Worm (Caenorhabditis elegans) whole organism, L4 larva: ENCODE data around the gene tag-234.

Experiments used
- D1046.2 ChIP-seq: fragments of 200-800 bp; sonication (Bioruptor generic); IDR thresholded peaks from 2 replicates; pipeline ENCODE4 v1.3.6; 2022; ENCODE audit warnings: missing genetic modification characterization, missing compliant biosample characterization
- F10B5.3 ChIP-seq: sonication (generic microtip); optimal IDR thresholded peaks from 2 replicates; lab custom pipeline; 2016; ENCODE audit warnings: mild to moderate bottlenecking, missing genetic modification characterization, missing compliant biosample characterization
- F37D6.2 ChIP-seq: sonication (generic microtip); optimal IDR thresholded peaks from 2 replicates; lab custom pipeline; 2016; ENCODE audit warnings: mild to moderate bottlenecking, missing genetic modification characterization, missing compliant biosample characterization
- F49E8.2 ChIP-seq: sonication (generic microtip); optimal IDR thresholded peaks from 2 replicates; lab custom pipeline; 2016; ENCODE audit warnings: missing compliant biosample characterization, mild to moderate bottlenecking, missing genetic modification characterization, borderline replicate concordance
- R02D3.7 ChIP-seq: fragments of 150-350 bp; sonication (generic microtip); optimal IDR thresholded peaks from 3 replicates; lab custom pipeline; 2014; ENCODE audit warnings: missing biosample characterization, missing genetic modification characterization
- T26A8.4 ChIP-seq: fragments of 200-800 bp; sonication (Bioruptor generic); IDR thresholded peaks from 2 replicates; pipeline ENCODE4 v1.3.6; 2022; ENCODE audit warnings: missing genetic modification characterization, missing compliant biosample characterization
- ZK337.2 ChIP-seq: fragments of 200-800 bp; sonication (Bioruptor generic); IDR thresholded peaks from 2 replicates; pipeline ENCODE4 v1.3.6; 2022; ENCODE audit warnings: missing genetic modification reagents, missing genetic modification characterization, missing compliant biosample characterization
- arid-1 ChIP-seq: fragments of 200-800 bp; sonication (Bioruptor generic); conservative IDR thresholded peaks from 2 replicates; pipeline ENCODE4 v1.3.6; 2022; ENCODE audit warnings: missing genetic modification reagents, missing genetic modification characterization, missing compliant biosample characterization
- attf-4 ChIP-seq: sonication (generic microtip); optimal IDR thresholded peaks from 3 replicates; lab custom pipeline; 2017; ENCODE audit warnings: missing biosample characterization, missing genetic modification characterization
- ceh-28 ChIP-seq: fragments of 150-350 bp; optimal IDR thresholded peaks from 2 replicates; lab custom pipeline; 2014; ENCODE audit warnings: missing biosample characterization, missing genetic modification reagents, missing genetic modification characterization
- ceh-44 ChIP-seq: fragments of 200-800 bp; sonication (Bioruptor generic); IDR thresholded peaks from 2 replicates; pipeline ENCODE4 v1.3.6; 2022; ENCODE audit warnings: missing genetic modification reagents, missing genetic modification characterization, missing compliant biosample characterization
- ceh-82 ChIP-seq: sonication (generic microtip); optimal IDR thresholded peaks from 2 replicates; lab custom pipeline; 2017; ENCODE audit warnings: missing biosample characterization, missing genetic modification characterization
- ces-1 ChIP-seq: fragments of 150-350 bp; sonication (generic microtip); optimal IDR thresholded peaks from 4 replicates; lab custom pipeline; 2014; ENCODE audit warnings: missing biosample characterization, missing genetic modification reagents, missing genetic modification characterization
- ctbp-1 ChIP-seq: fragments of 200-800 bp; sonication (Bioruptor generic); IDR thresholded peaks from 2 replicates; pipeline ENCODE4 v1.3.6; 2022; ENCODE audit warnings: missing genetic modification reagents, missing genetic modification characterization, missing compliant biosample characterization
- daf-16 ChIP-seq, 3 experiments: sonication (generic microtip); optimal IDR thresholded peaks; 2 replicates each; lab custom pipeline; 2016 to 2017; ENCODE audit warnings: missing genetic modification characterization in 3 of 3, missing genetic modification reagents in 3 of 3, mild to moderate bottlenecking in 2 of 3, missing compliant biosample characterization in 2 of 3, missing biosample characterization in 1 of 3, moderate library complexity in 1 of 3
- dmd-6 ChIP-seq: fragments of 200-800 bp; sonication (Bioruptor generic); IDR thresholded peaks from 2 replicates; pipeline ENCODE4 v1.3.6; 2022; ENCODE audit warnings: missing genetic modification reagents, missing genetic modification characterization, missing compliant biosample characterization
- dmd-9 ChIP-seq: fragments of 200-800 bp; sonication (Bioruptor generic); IDR thresholded peaks from 2 replicates; pipeline ENCODE4 v1.3.6; 2022; ENCODE audit warnings: missing genetic modification reagents, missing genetic modification characterization, missing compliant biosample characterization
- dpl-1 ChIP-seq: fragments of 150-350 bp; optimal IDR thresholded peaks from 2 replicates; lab custom pipeline; 2014; ENCODE audit warnings: missing biosample characterization, missing genetic modification reagents, missing genetic modification characterization
- dve-1 ChIP-seq: sonication (generic microtip); optimal IDR thresholded peaks from 2 replicates; lab custom pipeline; 2017; ENCODE audit warnings: antibody characterized with exemption, mild to moderate bottlenecking, missing genetic modification characterization, missing compliant biosample characterization; ENCODE audit not compliant: insufficient read depth
- gei-8 ChIP-seq: fragments of 200-800 bp; sonication (Bioruptor generic); optimal IDR thresholded peaks from 2 replicates; lab custom pipeline; 2018; ENCODE audit warnings: mild to moderate bottlenecking, missing genetic modification characterization, missing compliant biosample characterization
- hlh-11 ChIP-seq: fragments of 200-800 bp; sonication (Bioruptor generic); optimal IDR thresholded peaks from 2 replicates; lab custom pipeline; 2018; ENCODE audit warnings: mild to moderate bottlenecking, missing genetic modification characterization, missing compliant biosample characterization
- lin-38 ChIP-seq: fragments of 200-800 bp; sonication (Bioruptor generic); IDR thresholded peaks from 2 replicates; pipeline ENCODE4 v1.3.6; 2022; ENCODE audit warnings: missing genetic modification reagents, missing genetic modification characterization, missing compliant biosample characterization
- lsy-2 ChIP-seq, 2 experiments: fragments of 150-350 bp in 1 of 2; sonication (generic microtip) in 1 of 2; optimal IDR thresholded peaks; 2 replicates each; lab custom pipeline; 2014 to 2017; ENCODE audit warnings: missing biosample characterization in 2 of 2, missing genetic modification characterization in 2 of 2
- madf-9 ChIP-seq: fragments of 200-800 bp; sonication (Bioruptor generic); conservative IDR thresholded peaks from 2 replicates; pipeline ENCODE4 v1.3.6; 2022; ENCODE audit warnings: missing genetic modification reagents, missing genetic modification characterization, missing compliant biosample characterization
- mdt-29 ChIP-seq: fragments of 200-800 bp; sonication (Bioruptor generic); IDR thresholded peaks from 2 replicates; pipeline ENCODE4 v1.3.6; 2022; ENCODE audit warnings: missing genetic modification reagents, missing genetic modification characterization, missing compliant biosample characterization
- mep-1 ChIP-seq: fragments of 150-350 bp; sonication (generic microtip); optimal IDR thresholded peaks from 3 replicates; lab custom pipeline; 2014; ENCODE audit warnings: missing biosample characterization, missing genetic modification characterization
- mes-2 ChIP-seq: sonication (generic microtip); optimal IDR thresholded peaks from 2 replicates; lab custom pipeline; 2016; ENCODE audit warnings: missing genotype, mild to moderate bottlenecking, missing genetic modification characterization, missing compliant biosample characterization; ENCODE audit not compliant: poor library complexity, severe bottlenecking
- nhr-102 ChIP-seq: sonication (generic microtip); optimal IDR thresholded peaks from 2 replicates; lab custom pipeline; 2016; ENCODE audit warnings: mild to moderate bottlenecking, missing genetic modification characterization, moderate library complexity, missing compliant biosample characterization
- nhr-111 ChIP-seq: fragments of 200-800 bp; sonication (Bioruptor generic); optimal IDR thresholded peaks from 2 replicates; lab custom pipeline; 2018; ENCODE audit warnings: mild to moderate bottlenecking, missing genetic modification characterization, missing compliant biosample characterization
- nhr-237 ChIP-seq: sonication (generic microtip); optimal IDR thresholded peaks from 2 replicates; lab custom pipeline; 2017; ENCODE audit warnings: missing biosample characterization, missing genetic modification characterization
- nhr-25 ChIP-seq: sonication (generic microtip); optimal IDR thresholded peaks from 2 replicates; lab custom pipeline; 2017; ENCODE audit warnings: missing genetic modification characterization, mild to moderate bottlenecking, missing compliant biosample characterization, antibody characterized with exemption, moderate library complexity, borderline replicate concordance; ENCODE audit not compliant: insufficient read depth
- nhr-28 ChIP-seq: fragments of 150-350 bp; optimal IDR thresholded peaks from 2 replicates; lab custom pipeline; 2014; ENCODE audit warnings: missing biosample characterization, missing genetic modification characterization
- pha-4 ChIP-seq, 2 experiments: fragments of 150-350 bp in 1 of 2; fragments of 200-800 bp in 1 of 2; sonication (Bioruptor generic) in 1 of 2; IDR thresholded peaks in 1 of 2; optimal IDR thresholded peaks in 1 of 2; 2 replicates each; pipeline versions ENCODE4 v1.3.6 to Lab custom; 2014 to 2022; ENCODE audit warnings: missing genetic modification characterization in 2 of 2, missing genetic modification reagents in 2 of 2, missing biosample characterization in 1 of 2, missing compliant biosample characterization in 1 of 2
- rbr-2 ChIP-seq: sonication (generic microtip); optimal IDR thresholded peaks from 2 replicates; lab custom pipeline; 2016; ENCODE audit warnings: missing genotype, missing genetic modification characterization, missing compliant biosample characterization
- skn-1 ChIP-seq: fragments of 150-350 bp; optimal IDR thresholded peaks from 2 replicates; lab custom pipeline; 2014; ENCODE audit warnings: missing biosample characterization, missing genetic modification characterization
- unc-130 ChIP-seq: sonication (generic microtip); optimal IDR thresholded peaks from 2 replicates; lab custom pipeline; 2016; ENCODE audit warnings: missing genetic modification reagents, missing genetic modification characterization, missing compliant biosample characterization
- unc-62 ChIP-seq, 3 experiments: fragments of 150-350 bp in 1 of 3; sonication (generic microtip); optimal IDR thresholded peaks in 2 of 3; peaks in 1 of 3; 1 replicate in 1 of 3; 2 replicates in 2 of 3; lab custom pipeline; 2014 to 2017; ENCODE audit warnings: missing biosample characterization in 3 of 3, missing genetic modification characterization in 3 of 3, missing genetic modification reagents in 3 of 3, missing genotype in 1 of 3
- vab-7 ChIP-seq: fragments of 200-800 bp; sonication (Bioruptor generic); IDR thresholded peaks from 2 replicates; pipeline ENCODE4 v1.3.6; 2022; ENCODE audit warnings: missing genetic modification reagents, missing genetic modification characterization, missing compliant biosample characterization
- zfp-3 ChIP-seq: fragments of 200-800 bp; sonication (Bioruptor generic); conservative IDR thresholded peaks from 2 replicates; pipeline ENCODE4 v1.3.6; 2022; ENCODE audit warnings: missing genetic modification reagents, missing genetic modification characterization, missing compliant biosample characterization
- zip-11 ChIP-seq: fragments of 200-800 bp; sonication (Bioruptor generic); IDR thresholded peaks from 2 replicates; pipeline ENCODE4 v1.3.6; 2022; ENCODE audit warnings: missing genetic modification characterization, missing compliant biosample characterization
- ztf-11 ChIP-seq: fragments of 150-350 bp; optimal IDR thresholded peaks from 2 replicates; lab custom pipeline; 2014; ENCODE audit warnings: missing biosample characterization, missing genetic modification characterization

tag-234 gene

ce11 chrII:5820282-5820762, 43.7 kb upstream of the tag-234 start, which contains the start of gene ehs-1:
ehs-1 (plus strand) TSS chrII:5820712.
- TF ChIP-seq nhr-102 (tag; lab: Kevin White, UChicago): no peak
- 0 out of 2 replicates have a peak, but pooled peaks have one; percentile 10 for TF ChIP-seq ctbp-1 (GFP tag; lab: Robert Waterston, UW)
- peak in 1 of 2 experiments; percentile 19 for TF ChIP-seq lsy-2 (tag; optimal IDR thresholded peaks at IDR 0.05; lab: Kevin White, UChicago)
- peak; percentile 2 for TF ChIP-seq dpl-1 (GFP tag; lab: Kevin White, UChicago)
- TF ChIP-seq nhr-28: no peak
- TF ChIP-seq, all 104 proteins: peak for 3

ce11 chrII:5827364-5827763, 36.6 kb upstream of the tag-234 start, which contains the start of gene tbc-2:
tbc-2 (minus strand) TSS chrII:5827443.
- TF ChIP-seq unc-130 (GFP tag; lab: Kevin White, UChicago): no peak
- TF ChIP-seq nhr-111: no peak
- peak in 1 of 2 experiments; percentile 51 for TF ChIP-seq unc-62 (GFP tag; optimal IDR thresholded peaks at IDR 0.05 in 1 of 2; lab: Kevin White, UChicago)
- TF ChIP-seq unc-62 (tag; optimal IDR thresholded peaks at IDR 0.05; lab: Kevin White, UChicago): no peak
- TF ChIP-seq skn-1 (tag; lab: Kevin White, UChicago): no peak
- peak; percentile 36 for TF ChIP-seq nhr-28
- no peak for TF ChIP-seq R02D3.7 (tag; lab: Kevin White, UChicago)
- no peak for TF ChIP-seq ceh-28 (tag; lab: Kevin White, UChicago)
- TF ChIP-seq ceh-44 (GFP tag; lab: Robert Waterston, UW): no peak
- TF ChIP-seq, all 104 proteins: peak for 2

DNA sequence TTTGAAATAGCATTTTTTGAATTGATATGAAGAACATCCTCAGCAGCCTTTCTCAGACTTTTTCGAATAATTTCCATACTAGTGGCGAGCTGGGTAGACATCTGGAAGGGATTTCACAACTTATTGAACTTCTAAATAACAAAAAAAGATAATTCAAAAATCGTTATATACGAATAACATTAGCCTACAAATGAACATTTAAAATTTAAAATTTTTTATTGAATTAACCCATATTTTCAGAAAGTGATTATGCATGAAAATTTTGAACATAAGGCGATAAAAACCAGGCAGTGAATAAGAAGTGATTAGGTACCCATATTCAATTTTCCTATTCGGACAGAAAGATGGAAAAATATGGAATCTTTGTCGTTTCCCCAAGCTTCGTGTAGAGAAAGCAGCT, 35.5 kb upstream of the tag-234 start, which contains the start of gene ZK1248.11:
Gene ZK1248.11, minus strand, starts transcription at position 101 of the 400 bp plus-strand sequence.
- TF ChIP-seq gei-8 (no peak), mes-2 (no peak), dve-1 (no peak), nhr-102 (tag; lab: Kevin White, UChicago) (no peak), nhr-237 (tag; lab: Kevin White, UChicago) (no peak), ceh-44 (GFP tag; lab: Robert Waterston, UW) (no peak), dmd-9 (GFP tag; lab: Robert Waterston, UW) (no peak), mep-1 (tag; lab: Kevin White, UChicago) (no peak), mdt-29 (GFP tag; lab: Robert Waterston, UW) (no peak), zip-11 (no peak), ZK337.2 (GFP tag; lab: Robert Waterston, UW) (no peak), zfp-3 (GFP tag; lab: Robert Waterston, UW) (no peak), attf-4 (tag; lab: Kevin White, UChicago) (no peak), vab-7 (GFP tag; lab: Robert Waterston, UW) (no peak), lin-38 (GFP tag; lab: Robert Waterston, UW) (no peak), nhr-25 (tag; lab: Kevin White, UChicago) (no peak)

ce11 chrII:5829940-5830424, 34.0 kb upstream of the tag-234 start, which contains the start of gene col-74:
col-74 (plus strand) TSS chrII:5830374.
- TF ChIP-seq rbr-2 (tag; lab: Kevin White, UChicago) (no peak), ceh-44 (GFP tag; lab: Robert Waterston, UW) (no peak), ceh-82 (no peak), pha-4 (GFP tag; IDR thresholded peaks at IDR 0.05; lab: Robert Waterston, UW) (no peak), pha-4 (tag; optimal IDR thresholded peaks at IDR 0.05; lab: Kevin White, UChicago) (no peak), madf-9 (GFP tag; lab: Robert Waterston, UW) (no peak), ztf-11 (tag; lab: Kevin White, UChicago) (no peak), vab-7 (GFP tag; lab: Robert Waterston, UW) (no peak), ceh-28 (tag; lab: Kevin White, UChicago) (no peak), mes-2 (no peak), T26A8.4 (GFP tag; lab: Robert Waterston, UW) (no peak), lsy-2 (tag; optimal IDR thresholded peaks at IDR 0.05; lab: Kevin White, UChicago) (no peak), F49E8.2 (no peak), arid-1 (GFP tag; lab: Robert Waterston, UW) (no peak), F10B5.3 (no peak), dmd-6 (GFP tag; lab: Robert Waterston, UW) (peak; percentile 75), nhr-102 (tag; lab: Kevin White, UChicago) (no peak), nhr-28 (no peak), F37D6.2 (tag; lab: Kevin White, UChicago) (no peak), nhr-237 (tag; lab: Kevin White, UChicago) (no peak), D1046.2 (GFP tag; lab: Robert Waterston, UW) (no peak), hlh-11 (peak; percentile 42), ces-1 (no peak), daf-16 (GFP tag; optimal IDR thresholded peaks at IDR 0.05; lab: Kevin White, UChicago) (no peak), daf-16 (tag; optimal IDR thresholded peaks at IDR 0.05; lab: Kevin White, UChicago) (peak; percentile 60)
